Worm (Caenorhabditis elegans) whole organism, mixed stage, embryonic: ENCODE data around the gene cal-1.

Experiments
- elt-3 ChIP-seq: fragments of 150-350 bp; optimal IDR thresholded peaks from 2 replicates; lab custom pipeline; 2014; ENCODE audit warnings: missing biosample characterization, missing genetic modification characterization
- nhr-12 ChIP-seq: fragments of 150-350 bp; optimal IDR thresholded peaks from 2 replicates; lab custom pipeline; 2014; ENCODE audit warnings: missing biosample characterization, missing genetic modification characterization
- snpc-4 ChIP-seq: fragments of 150-350 bp; optimal IDR thresholded peaks from 2 replicates; lab custom pipeline; 2014; ENCODE audit warnings: missing biosample characterization, missing genetic modification characterization

DNA sequence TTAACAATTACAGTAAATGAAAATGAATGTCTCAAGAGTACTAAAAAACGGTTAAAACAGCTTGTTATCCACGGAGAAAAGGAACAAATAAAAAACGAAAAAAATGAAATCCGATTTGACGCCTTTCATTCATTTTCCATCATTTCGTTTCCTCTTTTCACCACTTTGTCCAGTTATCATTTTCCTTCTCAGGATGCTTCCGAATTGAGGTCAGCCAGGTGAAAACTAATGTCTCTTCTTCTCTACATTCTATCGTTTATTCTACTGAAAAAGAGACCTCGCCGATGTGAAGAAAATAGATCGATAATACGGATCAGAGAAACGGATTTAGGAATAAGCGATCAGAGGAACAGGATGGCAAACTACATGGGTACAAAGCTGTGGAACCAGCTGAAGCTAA lies 9.1 kb upstream of the cal-1 start:
- TF ChIP-seq nhr-12 (no peak), snpc-4 (tag; lab: Kevin White, UChicago) (no peak), elt-3 (tag; lab: Kevin White, UChicago) (no peak)
